Fruit fly (Drosophila melanogaster): Measurements from ENCODE around the gene Ir8a.

Ir8a gene

dm6 chrX:9251212-9251877, 15.0 kb upstream of the Ir8a start (continued):
- TF ChIP-seq Chrac-16 (GFP tag; optimal IDR thresholded peaks at IDR 0.05) (no peak), CG1529 (GFP tag; optimal IDR thresholded peaks at IDR 0.05) (peak; percentile 5), MESR4 (GFP tag; optimal IDR thresholded peaks at IDR 0.05) (no peak), oc (tag; optimal IDR thresholded peaks at IDR 0.05) (no peak), CG10274 (GFP tag; optimal IDR thresholded peaks at IDR 0.05) (no peak), Bdp1 (GFP tag; optimal IDR thresholded peaks at IDR 0.05) (no peak), Sox100B (GFP tag; optimal IDR thresholded peaks at IDR 0.05) (peak; percentile 34), CG6854 (GFP tag; optimal IDR thresholded peaks at IDR 0.05) (no peak), Dp (GFP tag; optimal IDR thresholded peaks at IDR 0.05) (no peak), CG8281 (tag; optimal IDR thresholded peaks at IDR 0.05) (no peak), sob (GFP tag; IDR thresholded peaks at IDR 0.05) (0 out of 2 replicates have a peak, but pooled peaks have one; percentile 33), ase (GFP tag; IDR thresholded peaks at IDR 0.05) (0 out of 3 replicates have a peak, but pooled peaks have one; percentile 41), dan (GFP tag; IDR thresholded peaks at IDR 0.05) (no peak), row (GFP tag; IDR thresholded peaks at IDR 0.05) (peak; percentile 51; the same call in 2 of the 3 replicates), Ssrp (tag; optimal IDR thresholded peaks at IDR 0.05) (no peak), CG16779 (GFP tag; IDR thresholded peaks at IDR 0.05) (no peak), HLHmδ (GFP tag; optimal IDR thresholded peaks at IDR 0.05) (no peak), gsb (GFP tag; IDR thresholded peaks at IDR 0.05) (no peak), pum (GFP tag; optimal IDR thresholded peaks at IDR 0.05) (peak; percentile 12), stc (GFP tag; IDR thresholded peaks at IDR 0.05) (peak; percentile 43; the same call in 1 of the 2 replicates), CG12104 (GFP tag; optimal IDR thresholded peaks at IDR 0.05) (no peak), otp (GFP tag; IDR thresholded peaks at IDR 0.05) (no peak), CG10543 (GFP tag; optimal IDR thresholded peaks at IDR 0.05) (no peak), CG18262 (tag; optimal IDR thresholded peaks at IDR 0.05) (peak; percentile 26), Drgx (GFP tag; IDR thresholded peaks at IDR 0.05) (peak; percentile 51), Oli (tag; optimal IDR thresholded peaks at IDR 0.05) (peak; percentile 31), grau (tag; optimal IDR thresholded peaks at IDR 0.05) (peak; percentile 25), nmo (GFP tag; optimal IDR thresholded peaks at IDR 0.05) (peak; percentile 27), CG7372 (GFP tag; IDR thresholded peaks at IDR 0.05) (no peak), CG2889 (GFP tag; IDR thresholded peaks at IDR 0.05) (no peak), aop (GFP tag; IDR thresholded peaks at IDR 0.05) (no peak), h (optimal IDR thresholded peaks at IDR 0.05) (no peak), CG9609 (GFP tag; optimal IDR thresholded peaks at IDR 0.05) (no peak), amos (GFP tag; IDR thresholded peaks at IDR 0.05; ENCODE audit: partially characterized antibody) (no peak), CG9932 (GFP tag; IDR thresholded peaks at IDR 0.05) (no peak; the same call in 1 of the 2 replicates), CHES-1-like (GFP tag; optimal IDR thresholded peaks at IDR 0.05) (no peak), CG17359 (tag; optimal IDR thresholded peaks at IDR 0.05) (peak; percentile 30), gro (GFP tag; optimal IDR thresholded peaks at IDR 0.05) (no peak), CG16813 (GFP tag; IDR thresholded peaks at IDR 0.05; ENCODE audit: partially characterized antibody) (no peak), lbe (GFP tag; optimal IDR thresholded peaks at IDR 0.05) (peak; percentile 13), D19A (tag; optimal IDR thresholded peaks at IDR 0.05) (no peak), Gug (GFP tag; IDR thresholded peaks at IDR 0.05) (no peak), CG10147 (GFP tag; optimal IDR thresholded peaks at IDR 0.05) (no peak), ttk (GFP tag; IDR thresholded peaks at IDR 0.05) (no peak), tup (GFP tag; optimal IDR thresholded peaks at IDR 0.05) (no peak), HmgD (GFP tag; optimal IDR thresholded peaks at IDR 0.05) (no peak), inv (GFP tag; IDR thresholded peaks at IDR 0.05; ENCODE audit: partially characterized antibody) (no peak), eyg (GFP tag; optimal IDR thresholded peaks at IDR 0.05) (no peak), CG17802 (tag; optimal IDR thresholded peaks at IDR 0.05) (no peak), CG3838 (GFP tag; optimal IDR thresholded peaks at IDR 0.05) (no peak), Dbx (GFP tag; IDR thresholded peaks at IDR 0.05) (no peak)
